Worm (Caenorhabditis elegans): Measurements from ENCODE around the gene Y39A1A.9.

DNA sequence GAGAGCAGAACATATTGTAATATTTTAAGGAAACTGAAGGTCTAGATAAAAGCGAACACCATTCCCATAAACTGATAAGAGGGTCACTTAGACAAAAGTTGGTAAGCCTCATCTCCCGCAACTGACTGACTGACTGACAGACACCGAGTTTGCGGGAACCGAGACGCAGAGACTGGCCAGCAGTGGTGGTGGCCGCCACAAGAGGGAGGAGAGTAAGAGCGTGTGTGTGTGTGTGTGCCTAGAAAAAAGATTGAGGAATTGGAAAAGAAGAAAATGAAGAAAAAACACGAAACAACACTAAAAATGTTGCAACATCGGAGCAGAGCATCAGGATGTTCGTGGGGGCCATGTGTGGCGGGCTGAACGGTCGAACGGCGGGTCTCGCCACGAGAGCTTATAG, 1.3 kb upstream of the Y39A1A.9 start:
- TF ChIP-seq dao-5 (tag; optimal IDR thresholded peaks at IDR 0.05) (no peak), W03F9.2 (tag; optimal IDR thresholded peaks at IDR 0.05) (no peak), him-1 (tag; optimal IDR thresholded peaks at IDR 0.05) (no peak)

All from whole organism, L4/young adult.